Worm (Caenorhabditis elegans) whole organism, L4 larva: ENCODE data around the gene mdt-21.

Experiments used
- F26F4.8 ChIP-seq: fragments of 200-800 bp; sonication (Bioruptor generic); conservative IDR thresholded peaks from 2 replicates; pipeline ENCODE4 v1.3.6; 2022; ENCODE audit warnings: missing genetic modification characterization, missing compliant biosample characterization
- T26A8.4 ChIP-seq: fragments of 200-800 bp; sonication (Bioruptor generic); IDR thresholded peaks from 2 replicates; pipeline ENCODE4 v1.3.6; 2022; ENCODE audit warnings: missing genetic modification characterization, missing compliant biosample characterization
- ZK337.2 ChIP-seq: fragments of 200-800 bp; sonication (Bioruptor generic); IDR thresholded peaks from 2 replicates; pipeline ENCODE4 v1.3.6; 2022; ENCODE audit warnings: missing genetic modification reagents, missing genetic modification characterization, missing compliant biosample characterization
- arid-1 ChIP-seq: fragments of 200-800 bp; sonication (Bioruptor generic); conservative IDR thresholded peaks from 2 replicates; pipeline ENCODE4 v1.3.6; 2022; ENCODE audit warnings: missing genetic modification reagents, missing genetic modification characterization, missing compliant biosample characterization
- ceh-20 ChIP-seq: fragments of 200-800 bp; sonication (Bioruptor generic); IDR thresholded peaks from 2 replicates; pipeline ENCODE4 v1.3.6; 2022; ENCODE audit warnings: missing genetic modification reagents, missing genetic modification characterization, missing compliant biosample characterization
- ceh-28 ChIP-seq: fragments of 150-350 bp; optimal IDR thresholded peaks from 2 replicates; lab custom pipeline; 2014; ENCODE audit warnings: missing biosample characterization, missing genetic modification reagents, missing genetic modification characterization
- ceh-44 ChIP-seq: fragments of 200-800 bp; sonication (Bioruptor generic); IDR thresholded peaks from 2 replicates; pipeline ENCODE4 v1.3.6; 2022; ENCODE audit warnings: missing genetic modification reagents, missing genetic modification characterization, missing compliant biosample characterization
- ceh-82 ChIP-seq: sonication (generic microtip); optimal IDR thresholded peaks from 2 replicates; lab custom pipeline; 2017; ENCODE audit warnings: missing biosample characterization, missing genetic modification characterization
- ces-1 ChIP-seq: fragments of 150-350 bp; sonication (generic microtip); optimal IDR thresholded peaks from 4 replicates; lab custom pipeline; 2014; ENCODE audit warnings: missing biosample characterization, missing genetic modification reagents, missing genetic modification characterization
- daf-12 ChIP-seq: fragments of 150-350 bp; optimal IDR thresholded peaks from 2 replicates; lab custom pipeline; 2014; ENCODE audit warnings: missing biosample characterization, missing genetic modification reagents, missing genetic modification characterization
- daf-19 ChIP-seq: fragments of 200-800 bp; sonication (Bioruptor generic); conservative IDR thresholded peaks from 2 replicates; pipeline ENCODE4 v1.3.6; 2022; ENCODE audit warnings: missing genetic modification characterization, missing compliant biosample characterization
- dmd-8 ChIP-seq: fragments of 200-800 bp; sonication (Bioruptor generic); IDR thresholded peaks from 2 replicates; pipeline ENCODE4 v1.3.6; 2022; ENCODE audit warnings: missing genetic modification characterization, missing compliant biosample characterization
- dpl-1 ChIP-seq: fragments of 150-350 bp; optimal IDR thresholded peaks from 2 replicates; lab custom pipeline; 2014; ENCODE audit warnings: missing biosample characterization, missing genetic modification reagents, missing genetic modification characterization
- duxl-1 ChIP-seq: sonication (generic microtip); optimal IDR thresholded peaks from 2 replicates; lab custom pipeline; 2016; ENCODE audit warnings: mild to moderate bottlenecking, missing genetic modification characterization, moderate library complexity, missing compliant biosample characterization; ENCODE audit not compliant: poor library complexity
- fkh-10 ChIP-seq: fragments of 150-350 bp; optimal IDR thresholded peaks from 2 replicates; lab custom pipeline; 2014; ENCODE audit warnings: missing biosample characterization, missing genetic modification reagents, missing genetic modification characterization
- gei-8 ChIP-seq: fragments of 200-800 bp; sonication (Bioruptor generic); optimal IDR thresholded peaks from 2 replicates; lab custom pipeline; 2018; ENCODE audit warnings: mild to moderate bottlenecking, missing genetic modification characterization, missing compliant biosample characterization
- hlh-30 ChIP-seq: sonication (generic microtip); optimal IDR thresholded peaks from 2 replicates; lab custom pipeline; 2017; ENCODE audit warnings: antibody characterized with exemption, mild to moderate bottlenecking, missing genetic modification characterization, missing compliant biosample characterization; ENCODE audit not compliant: insufficient read depth
- hmg-1.1 ChIP-seq: fragments of 200-800 bp; sonication (Bioruptor generic); IDR thresholded peaks from 2 replicates; pipeline ENCODE4 v1.3.6; 2022; ENCODE audit warnings: missing genetic modification reagents, missing genetic modification characterization, missing compliant biosample characterization
- lin-39 ChIP-seq: fragments of 150-350 bp; optimal IDR thresholded peaks from 2 replicates; lab custom pipeline; 2014; ENCODE audit warnings: missing biosample characterization, missing genetic modification reagents, missing genetic modification characterization
- lir-3 ChIP-seq: sonication (generic microtip); optimal IDR thresholded peaks from 2 replicates; lab custom pipeline; 2016; ENCODE audit warnings: mild to moderate bottlenecking, missing genetic modification characterization, missing compliant biosample characterization
- lsy-2 ChIP-seq, 2 experiments: fragments of 150-350 bp in 1 of 2; sonication (generic microtip) in 1 of 2; optimal IDR thresholded peaks; 2 replicates each; lab custom pipeline; 2014 to 2017; ENCODE audit warnings: missing biosample characterization in 2 of 2, missing genetic modification characterization in 2 of 2
- mxl-3 ChIP-seq: fragments of 200-800 bp; sonication (Bioruptor generic); optimal IDR thresholded peaks from 2 replicates; lab custom pipeline; 2018; ENCODE audit warnings: mild to moderate bottlenecking, missing genetic modification characterization, missing compliant biosample characterization
- nhr-237 ChIP-seq: sonication (generic microtip); optimal IDR thresholded peaks from 2 replicates; lab custom pipeline; 2017; ENCODE audit warnings: missing biosample characterization, missing genetic modification characterization
- nhr-25 ChIP-seq: sonication (generic microtip); optimal IDR thresholded peaks from 2 replicates; lab custom pipeline; 2017; ENCODE audit warnings: missing genetic modification characterization, mild to moderate bottlenecking, missing compliant biosample characterization, antibody characterized with exemption, moderate library complexity, borderline replicate concordance; ENCODE audit not compliant: insufficient read depth
- nhr-28 ChIP-seq: fragments of 150-350 bp; optimal IDR thresholded peaks from 2 replicates; lab custom pipeline; 2014; ENCODE audit warnings: missing biosample characterization, missing genetic modification characterization
- nhr-48 ChIP-seq: sonication (generic microtip); optimal IDR thresholded peaks from 2 replicates; lab custom pipeline; 2016; ENCODE audit warnings: mild to moderate bottlenecking, missing genetic modification characterization, missing compliant biosample characterization
- pha-4 ChIP-seq, 2 experiments: fragments of 150-350 bp in 1 of 2; fragments of 200-800 bp in 1 of 2; sonication (Bioruptor generic) in 1 of 2; IDR thresholded peaks in 1 of 2; optimal IDR thresholded peaks in 1 of 2; 2 replicates each; pipeline versions ENCODE4 v1.3.6 to Lab custom; 2014 to 2022; ENCODE audit warnings: missing genetic modification characterization in 2 of 2, missing genetic modification reagents in 2 of 2, missing biosample characterization in 1 of 2, missing compliant biosample characterization in 1 of 2
- php-3 ChIP-seq: fragments of 200-800 bp; sonication (Bioruptor generic); IDR thresholded peaks from 2 replicates; pipeline ENCODE4 v1.3.6; 2022; ENCODE audit warnings: missing genetic modification reagents, missing genetic modification characterization, missing compliant biosample characterization
- pqm-1 ChIP-seq: sonication (generic microtip); optimal IDR thresholded peaks from 2 replicates; lab custom pipeline; 2017; ENCODE audit warnings: missing biosample characterization, missing genetic modification characterization
- set-16 ChIP-seq: fragments of 200-800 bp; sonication (Bioruptor generic); IDR thresholded peaks from 2 replicates; pipeline ENCODE4 v1.3.6; 2022; ENCODE audit warnings: missing genetic modification reagents, missing genetic modification characterization, missing compliant biosample characterization
- snpc-1.2 ChIP-seq: fragments of 200-800 bp; sonication (Bioruptor generic); IDR thresholded peaks from 2 replicates; pipeline ENCODE4 v1.3.6; 2022; ENCODE audit warnings: missing genetic modification reagents, missing genetic modification characterization, missing compliant biosample characterization
- unc-130 ChIP-seq: sonication (generic microtip); optimal IDR thresholded peaks from 2 replicates; lab custom pipeline; 2016; ENCODE audit warnings: missing genetic modification reagents, missing genetic modification characterization, missing compliant biosample characterization
- zag-1 ChIP-seq: fragments of 150-350 bp; optimal IDR thresholded peaks from 2 replicates; lab custom pipeline; 2014; ENCODE audit warnings: missing biosample characterization, missing genetic modification characterization
- zfp-2 ChIP-seq: sonication (generic microtip); optimal IDR thresholded peaks from 2 replicates; lab custom pipeline; 2016; ENCODE audit warnings: mild to moderate bottlenecking, missing genetic modification characterization, missing compliant biosample characterization
- zfp-3 ChIP-seq: fragments of 200-800 bp; sonication (Bioruptor generic); conservative IDR thresholded peaks from 2 replicates; pipeline ENCODE4 v1.3.6; 2022; ENCODE audit warnings: missing genetic modification reagents, missing genetic modification characterization, missing compliant biosample characterization
- ztf-11 ChIP-seq: fragments of 150-350 bp; optimal IDR thresholded peaks from 2 replicates; lab custom pipeline; 2014; ENCODE audit warnings: missing biosample characterization, missing genetic modification characterization

The mdt-21 gene

DNA sequence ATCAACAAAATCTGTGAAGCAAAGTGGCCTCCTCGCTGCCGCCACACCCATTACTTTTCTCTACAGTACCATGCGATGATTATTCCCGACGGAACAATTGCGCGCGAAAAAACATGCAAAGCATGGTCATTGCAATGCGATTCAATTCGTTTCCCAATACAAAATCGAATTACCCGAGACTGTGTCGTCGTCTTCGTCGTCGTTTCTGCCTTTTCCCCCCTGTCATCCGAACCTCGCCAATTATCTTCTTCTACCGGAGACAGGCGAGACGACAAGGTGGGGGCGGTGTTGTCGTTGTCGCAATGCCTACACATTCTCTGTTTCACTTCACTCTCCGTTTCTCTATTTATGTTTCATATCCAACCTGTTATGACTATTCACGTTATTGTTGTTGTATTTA lies 34.4 kb downstream of the mdt-21 start (continued):
- TF ChIP-seq unc-130 (no peak), set-16 (GFP tag; lab: Robert Waterston, UW) (no peak), zfp-2 (tag; lab: Kevin White, UChicago) (no peak), daf-19 (no peak), nhr-237 (tag; lab: Kevin White, UChicago) (no peak), ZK337.2 (GFP tag; lab: Robert Waterston, UW) (no peak), ceh-44 (GFP tag; lab: Robert Waterston, UW) (no peak), ceh-82 (tag; lab: Kevin White, UChicago) (no peak), T26A8.4 (GFP tag; lab: Robert Waterston, UW) (no peak), mxl-3 (GFP tag; lab: Kevin White, UChicago) (peak; percentile 95), zfp-3 (GFP tag; lab: Robert Waterston, UW) (no peak), pqm-1 (tag; lab: Kevin White, UChicago) (no peak), hmg-1.1 (GFP tag; lab: Robert Waterston, UW) (0 out of 2 replicates have a peak, but pooled peaks have one; percentile 21), ces-1 (no peak), hlh-30 (peak; percentile 16), duxl-1 (tag; lab: Kevin White, UChicago) (no peak), dpl-1 (GFP tag; lab: Kevin White, UChicago) (no peak)

DNA sequence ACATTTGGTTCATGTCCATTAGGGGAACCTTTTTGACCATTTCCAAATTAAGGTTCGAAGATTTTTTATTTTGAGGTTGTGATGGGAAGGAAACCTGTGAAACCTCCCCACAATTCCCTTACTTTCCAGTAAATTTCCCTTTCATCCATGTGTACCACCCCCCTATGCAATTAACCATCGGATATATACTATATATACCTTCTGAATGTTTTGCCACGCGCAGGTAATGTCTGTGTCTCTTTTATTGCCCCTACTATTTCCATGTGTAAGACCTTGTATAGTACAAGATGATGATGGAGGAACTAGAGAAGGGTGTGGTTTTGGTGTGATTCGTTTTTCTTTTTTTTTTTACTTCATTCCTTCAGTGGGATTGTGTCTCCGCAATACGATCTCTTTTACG lies 37.2 kb downstream of the mdt-21 start:
- TF ChIP-seq lin-39 (no peak), ceh-20 (GFP tag; lab: Robert Waterston, UW) (no peak), nhr-25 (peak; percentile 78), F26F4.8 (GFP tag; lab: Robert Waterston, UW) (no peak), snpc-1.2 (GFP tag; lab: Robert Waterston, UW) (no peak), pha-4 (GFP tag; IDR thresholded peaks at IDR 0.05; lab: Robert Waterston, UW) (no peak), pha-4 (tag; optimal IDR thresholded peaks at IDR 0.05; lab: Kevin White, UChicago) (no peak), dmd-8 (GFP tag; lab: Robert Waterston, UW) (no peak), lir-3 (tag; lab: Kevin White, UChicago) (no peak), php-3 (GFP tag; lab: Robert Waterston, UW) (no peak), arid-1 (GFP tag; lab: Robert Waterston, UW) (no peak), daf-12 (tag; lab: Kevin White, UChicago) (no peak), nhr-48 (tag; lab: Kevin White, UChicago) (no peak), zfp-3 (GFP tag; lab: Robert Waterston, UW) (no peak), nhr-28 (tag; lab: Kevin White, UChicago) (peak; percentile 17)

DNA sequence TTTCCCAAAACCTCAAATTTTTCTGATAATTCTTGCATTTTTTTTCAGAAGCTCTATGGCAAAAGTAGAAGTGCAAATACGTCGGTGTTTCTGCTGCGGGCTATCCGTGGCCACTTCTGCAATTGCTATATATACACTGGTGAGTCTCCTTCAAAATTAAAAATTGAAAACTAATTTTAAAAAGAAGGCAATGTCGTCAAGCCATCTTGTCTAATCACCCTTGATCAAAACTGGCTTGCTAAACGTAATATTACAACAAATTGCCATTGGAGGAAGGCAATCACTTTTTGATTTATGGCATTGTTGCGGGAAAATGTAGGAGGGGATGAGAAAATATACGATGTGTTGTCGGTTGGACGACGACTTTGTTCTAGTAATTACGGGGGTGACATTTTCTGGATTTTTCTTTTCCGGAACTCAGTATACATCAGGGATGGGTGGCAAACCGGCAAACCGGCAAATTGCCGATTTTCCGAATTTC lies 39.1 kb downstream of the mdt-21 start, which contains the start of gene C18D11.1:
Gene C18D11.1, plus strand, starts transcription at position 51 of the 481 bp plus-strand sequence.
- TF ChIP-seq T26A8.4 (GFP tag; lab: Robert Waterston, UW) (no peak), lsy-2 (tag; optimal IDR thresholded peaks at IDR 0.05; lab: Kevin White, UChicago) (no peak), unc-130 (no peak), ceh-28 (no peak), ztf-11 (tag; lab: Kevin White, UChicago) (no peak), zag-1 (no peak), fkh-10 (GFP tag; lab: Kevin White, UChicago) (no peak), gei-8 (GFP tag; lab: Kevin White, UChicago) (no peak)
